Worm (Caenorhabditis elegans) whole organism, L4/young adult: ENCODE measurements around the gene slr-2.

Experiments
- W03F9.2 ChIP-seq: fragments of 150-350 bp; optimal IDR thresholded peaks from 2 replicates; lab custom pipeline; 2014; ENCODE audit warnings: missing biosample characterization, missing genetic modification characterization
- dao-5 ChIP-seq: sonication (generic microtip); optimal IDR thresholded peaks from 2 replicates; lab custom pipeline; 2016; ENCODE audit warnings: missing genotype, missing genetic modification characterization, moderate library complexity, missing compliant biosample characterization
- him-1 ChIP-seq: sonication (generic microtip); optimal IDR thresholded peaks from 2 replicates; lab custom pipeline; 2016; ENCODE audit warnings: missing genotype, missing genetic modification reagents, missing genetic modification characterization, missing compliant biosample characterization

ce11 chrV:18086783-18087182, at the start of gene slr-2:
- TF ChIP-seq him-1 (tag; lab: Kevin White, UChicago) (no peak), W03F9.2 (no peak), dao-5 (tag; lab: Kevin White, UChicago) (no peak)
